Worm (Caenorhabditis elegans) whole organism, young adult: ENCODE data around the gene gid-8.

ENCODE experiments used
- B0019.2 ChIP-seq: fragments of 200-800 bp; sonication (Bioruptor generic); conservative IDR thresholded peaks from 2 replicates; pipeline ENCODE4 v1.3.6; 2022; ENCODE audit warnings: missing genetic modification reagents, missing genetic modification characterization, missing compliant biosample characterization
- B0336.3 ChIP-seq: fragments of 200-800 bp; sonication (Bioruptor generic); IDR thresholded peaks from 2 replicates; pipeline ENCODE4 v1.3.6; 2022; ENCODE audit warnings: missing genetic modification characterization, missing compliant biosample characterization
- D2030.7 ChIP-seq: fragments of 200-800 bp; sonication (Bioruptor generic); IDR thresholded peaks from 2 replicates; pipeline ENCODE4 v1.3.6; 2022; ENCODE audit warnings: missing genetic modification reagents, missing genetic modification characterization, missing compliant biosample characterization
- F33H1.4 ChIP-seq: fragments of 200-800 bp; sonication (Bioruptor generic); IDR thresholded peaks from 2 replicates; pipeline ENCODE4 v1.3.6; 2022; ENCODE audit warnings: missing genetic modification reagents, missing genetic modification characterization, missing compliant biosample characterization
- F57C9.4 ChIP-seq: sonication (generic microtip); optimal IDR thresholded peaks from 2 replicates; lab custom pipeline; 2017; ENCODE audit warnings: mild to moderate bottlenecking, missing genetic modification characterization, missing compliant biosample characterization
- K12H6.12 ChIP-seq: fragments of 200-800 bp; sonication (Bioruptor generic); optimal IDR thresholded peaks from 2 replicates; lab custom pipeline; 2018; ENCODE audit warnings: mild to moderate bottlenecking, missing genetic modification characterization, missing compliant biosample characterization
- T26A5.8 ChIP-seq: sonication (generic microtip); optimal IDR thresholded peaks from 2 replicates; lab custom pipeline; 2016; ENCODE audit warnings: missing genetic modification characterization, missing compliant biosample characterization
- Y53F4B.3 ChIP-seq: fragments of 200-800 bp; sonication (Bioruptor generic); IDR thresholded peaks from 2 replicates; pipeline ENCODE4 v1.3.6; 2022; ENCODE audit warnings: missing genetic modification reagents, missing genetic modification characterization, missing compliant biosample characterization
- Y53G8AR.9 ChIP-seq: fragments of 200-800 bp; sonication (Bioruptor generic); conservative IDR thresholded peaks from 2 replicates; pipeline ENCODE4 v1.3.6; 2022; ENCODE audit warnings: missing genetic modification reagents, missing genetic modification characterization, missing compliant biosample characterization
- Y56A3A.18 ChIP-seq: fragments of 200-800 bp; sonication (Bioruptor generic); IDR thresholded peaks from 2 replicates; pipeline ENCODE4 v1.3.6; 2022; ENCODE audit warnings: missing genetic modification reagents, missing genetic modification characterization, missing compliant biosample characterization
- athp-1 ChIP-seq: sonication (generic microtip); optimal IDR thresholded peaks from 2 replicates; lab custom pipeline; 2017; ENCODE audit warnings: mild to moderate bottlenecking, missing genetic modification characterization, missing compliant biosample characterization
- attf-3 ChIP-seq: fragments of 200-800 bp; sonication (Bioruptor generic); conservative IDR thresholded peaks from 2 replicates; pipeline ENCODE4 v1.3.6; 2022; ENCODE audit warnings: missing genetic modification reagents, missing genetic modification characterization, missing compliant biosample characterization
- bed-2 ChIP-seq: fragments of 200-800 bp; sonication (Bioruptor generic); IDR thresholded peaks from 2 replicates; pipeline ENCODE4 v1.3.6; 2022; ENCODE audit warnings: missing genetic modification reagents, missing genetic modification characterization, missing compliant biosample characterization
- ceh-27 ChIP-seq: fragments of 200-800 bp; sonication (Bioruptor generic); optimal IDR thresholded peaks from 2 replicates; lab custom pipeline; 2018; ENCODE audit warnings: mild to moderate bottlenecking, missing genetic modification characterization, moderate library complexity, missing compliant biosample characterization
- chd-7 ChIP-seq: sonication (generic microtip); optimal IDR thresholded peaks from 2 replicates; lab custom pipeline; 2016; ENCODE audit warnings: mild to moderate bottlenecking, missing genetic modification characterization, moderate library complexity, missing compliant biosample characterization
- dpl-1 ChIP-seq: fragments of 150-350 bp; optimal IDR thresholded peaks from 2 replicates; lab custom pipeline; 2014; ENCODE audit warnings: missing biosample characterization, missing genetic modification reagents, missing genetic modification characterization
- him-1 ChIP-seq: sonication (generic microtip); optimal IDR thresholded peaks from 2 replicates; lab custom pipeline; 2016; ENCODE audit warnings: missing genotype, missing genetic modification reagents, missing genetic modification characterization, missing compliant biosample characterization
- hlh-12 ChIP-seq: sonication (generic microtip); optimal IDR thresholded peaks from 2 replicates; lab custom pipeline; 2016; ENCODE audit warnings: missing genetic modification characterization, missing compliant biosample characterization
- hlh-26 ChIP-seq: fragments of 200-800 bp; sonication (Bioruptor generic); conservative IDR thresholded peaks from 2 replicates; pipeline ENCODE4 v1.3.6; 2022; ENCODE audit warnings: missing genetic modification reagents, missing genetic modification characterization, missing compliant biosample characterization
- lin-40 ChIP-seq: sonication (generic microtip); optimal IDR thresholded peaks from 2 replicates; lab custom pipeline; 2016; ENCODE audit warnings: missing genetic modification characterization, mild to moderate bottlenecking, missing compliant biosample characterization, missing genotype, missing genetic modification reagents
- lsl-1 ChIP-seq: fragments of 200-800 bp; sonication (Bioruptor generic); optimal IDR thresholded peaks from 2 replicates; lab custom pipeline; 2018; ENCODE audit warnings: mild to moderate bottlenecking, missing genetic modification characterization, moderate library complexity, missing compliant biosample characterization
- madf-6 ChIP-seq: fragments of 200-800 bp; sonication (Bioruptor generic); IDR thresholded peaks from 2 replicates; pipeline ENCODE4 v1.3.6; 2022; ENCODE audit warnings: missing genetic modification reagents, missing genetic modification characterization, missing compliant biosample characterization
- mcd-1 ChIP-seq: fragments of 200-800 bp; sonication (Bioruptor generic); IDR thresholded peaks from 2 replicates; pipeline ENCODE4 v1.3.6; 2022; ENCODE audit warnings: missing genetic modification reagents, missing genetic modification characterization, missing compliant biosample characterization
- mel-28 ChIP-seq: sonication (generic microtip); optimal IDR thresholded peaks from 2 replicates; lab custom pipeline; 2016; ENCODE audit warnings: borderline replicate concordance, mild to moderate bottlenecking, missing genetic modification characterization, missing compliant biosample characterization
- mes-4 ChIP-seq: sonication (generic microtip); optimal IDR thresholded peaks from 2 replicates; lab custom pipeline; 2016; ENCODE audit warnings: missing genotype, missing genetic modification characterization, missing compliant biosample characterization
- nfyb-1 ChIP-seq: fragments of 200-800 bp; sonication (Bioruptor generic); IDR thresholded peaks from 2 replicates; pipeline ENCODE4 v1.3.6; 2022; ENCODE audit warnings: missing genetic modification reagents, missing genetic modification characterization, missing compliant biosample characterization
- rcor-1 ChIP-seq: fragments of 200-800 bp; sonication (Bioruptor generic); IDR thresholded peaks from 2 replicates; pipeline ENCODE4 v1.3.6; 2022; ENCODE audit warnings: missing genetic modification reagents, missing genetic modification characterization, missing compliant biosample characterization
- rpc-1 ChIP-seq, 2 experiments: fragments of 150-350 bp in 1 of 2; sonication (generic microtip) in 1 of 2; optimal IDR thresholded peaks; 2 replicates each; lab custom pipeline; 2014 to 2018; ENCODE audit warnings: missing biosample characterization in 1 of 2, missing genetic modification characterization in 1 of 2, missing genetic modification reagents in 1 of 2, missing genotype in 1 of 2
- snpc-1.3 ChIP-seq: sonication (generic microtip); optimal IDR thresholded peaks from 2 replicates; lab custom pipeline; 2017; ENCODE audit warnings: missing genetic modification characterization, mild to moderate bottlenecking, missing compliant biosample characterization, antibody characterized with exemption, moderate library complexity, missing genotype, missing genetic modification reagents; ENCODE audit not compliant: insufficient read depth
- snpc-3.4 ChIP-seq: sonication (generic microtip); optimal IDR thresholded peaks from 2 replicates; lab custom pipeline; 2017; ENCODE audit warnings: missing genetic modification characterization, mild to moderate bottlenecking, missing compliant biosample characterization, antibody characterized with exemption, moderate library complexity, missing genotype, missing genetic modification reagents
- tbp1 ChIP-seq: fragments of 200-800 bp; sonication (Bioruptor generic); optimal IDR thresholded peaks from 2 replicates; lab custom pipeline; 2018; ENCODE audit warnings: mild to moderate bottlenecking, missing genetic modification characterization, missing compliant biosample characterization
- unc-62 ChIP-seq: fragments of 150-350 bp; optimal IDR thresholded peaks from 2 replicates; lab custom pipeline; 2014; ENCODE audit warnings: missing biosample characterization, missing genetic modification reagents, missing genetic modification characterization
- ztf-22 ChIP-seq: fragments of 200-800 bp; sonication (Bioruptor generic); optimal IDR thresholded peaks from 2 replicates; lab custom pipeline; 2018; ENCODE audit warnings: mild to moderate bottlenecking, missing genetic modification characterization, moderate library complexity, missing compliant biosample characterization
- ztf-25 ChIP-seq: fragments of 200-800 bp; sonication (Bioruptor generic); IDR thresholded peaks from 2 replicates; pipeline ENCODE4 v1.3.6; 2022; ENCODE audit warnings: missing genetic modification reagents, missing genetic modification characterization, missing compliant biosample characterization
- ztf-26 ChIP-seq: sonication (generic microtip); optimal IDR thresholded peaks from 2 replicates; lab custom pipeline; 2017; ENCODE audit warnings: missing genetic modification characterization, missing compliant biosample characterization
- ztf-6 ChIP-seq: fragments of 200-800 bp; sonication (Bioruptor generic); IDR thresholded peaks from 2 replicates; pipeline ENCODE4 v1.3.6; 2022; ENCODE audit warnings: missing genetic modification reagents, missing genetic modification characterization, missing compliant biosample characterization

gid-8 gene

DNA sequence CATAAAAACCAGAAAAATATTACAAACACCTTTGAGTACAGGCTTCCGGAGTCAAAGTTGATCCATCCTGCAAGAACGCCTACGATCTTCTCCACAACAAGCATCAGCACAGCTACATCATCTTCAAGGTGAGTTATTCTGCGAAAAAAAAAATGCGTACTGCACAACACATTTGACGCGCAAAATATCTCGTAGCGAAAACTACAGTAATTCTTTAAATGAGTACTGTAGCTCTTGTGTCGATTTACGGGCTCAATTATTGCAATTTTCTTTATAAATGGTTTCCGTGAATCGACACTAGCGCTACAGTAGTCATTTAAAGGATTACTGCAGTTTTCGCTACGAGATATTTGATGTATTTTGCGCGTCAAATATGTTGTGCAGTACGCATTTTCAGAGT, 9.3 kb downstream of the gid-8 start (continued):
- TF ChIP-seq madf-6 (GFP tag; lab: Robert Waterston, UW) (peak; percentile 26), chd-7 (tag; lab: Kevin White, UChicago) (no peak), mel-28 (tag; lab: Kevin White, UChicago) (no peak), nfyb-1 (GFP tag; lab: Robert Waterston, UW) (no peak), ztf-6 (GFP tag; lab: Robert Waterston, UW) (no peak), F33H1.4 (GFP tag; lab: Robert Waterston, UW) (peak; percentile 60), Y53F4B.3 (GFP tag; lab: Robert Waterston, UW) (no peak), snpc-3.4 (tag; lab: Kevin White, UChicago) (no peak), lsl-1 (peak; percentile 77), snpc-1.3 (tag; lab: Kevin White, UChicago) (no peak), unc-62 (GFP tag; lab: Kevin White, UChicago) (no peak), dpl-1 (GFP tag; lab: Kevin White, UChicago) (no peak), attf-3 (GFP tag; lab: Robert Waterston, UW) (no peak), lin-40 (tag; lab: Kevin White, UChicago) (no peak), athp-1 (tag; lab: Kevin White, UChicago) (no peak), mcd-1 (0 out of 2 replicates have a peak, but pooled peaks have one; percentile 3), hlh-12 (tag; lab: Kevin White, UChicago) (no peak), tbp1 (GFP tag; lab: Kevin White, UChicago) (no peak), bed-2 (GFP tag; lab: Robert Waterston, UW) (no peak), mes-4 (no peak), D2030.7 (no peak), T26A5.8 (tag; lab: Kevin White, UChicago) (no peak), F57C9.4 (tag; lab: Kevin White, UChicago) (no peak), rcor-1 (GFP tag; lab: Robert Waterston, UW) (0 out of 2 replicates have a peak, but pooled peaks have one; percentile 5), Y56A3A.18 (GFP tag; lab: Robert Waterston, UW) (no peak), him-1 (tag; lab: Kevin White, UChicago) (peak; percentile 1), ceh-27 (GFP tag; lab: Kevin White, UChicago) (no peak), ztf-25 (GFP tag; lab: Robert Waterston, UW) (no peak)
- TF ChIP-seq, all 124 proteins: peak for 8

ce11 chrV:1480841-1481240, 13.3 kb downstream of the gid-8 start:
- TF ChIP-seq ztf-22 (GFP tag; lab: Kevin White, UChicago), result no peak
- TF ChIP-seq K12H6.12 (tag; lab: Kevin White, UChicago), result peak; percentile 37
- no peak for TF ChIP-seq rpc-1 (optimal IDR thresholded peaks at IDR 0.05; lab: Kevin White, UChicago)
- TF ChIP-seq rpc-1 (tag; optimal IDR thresholded peaks at IDR 0.05; lab: Kevin White, UChicago), result no peak
- TF ChIP-seq, all 124 proteins: peak for 1

ce11 chrV:1481742-1482141, 14.2 kb downstream of the gid-8 start, which contains the start of gene C38C3.4:
C38C3.4 (plus strand) TSS chrV:1482042.
- TF ChIP-seq rpc-1 (optimal IDR thresholded peaks at IDR 0.05; lab: Kevin White, UChicago) (no peak), rpc-1 (tag; optimal IDR thresholded peaks at IDR 0.05; lab: Kevin White, UChicago) (no peak)

DNA sequence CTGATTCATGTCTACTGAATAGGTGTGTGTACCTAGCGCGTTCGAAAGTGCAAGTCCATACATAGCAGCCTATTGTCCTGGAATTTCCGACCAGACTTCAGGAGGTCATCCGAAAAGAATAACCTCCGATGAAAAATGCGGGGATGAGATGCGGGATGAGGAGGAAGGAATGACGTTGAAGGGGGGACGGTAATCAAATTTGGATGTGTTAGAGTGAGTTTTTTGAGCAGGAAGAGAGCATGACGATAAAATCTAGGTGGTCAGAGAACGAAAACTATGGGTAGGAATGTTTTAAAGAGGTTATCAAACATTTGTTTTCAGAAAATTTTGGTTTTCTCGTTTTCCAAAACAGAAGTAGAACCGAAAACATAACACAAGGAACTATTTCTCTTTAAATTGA, 18.5 kb downstream of the gid-8 start:
- no peak for TF ChIP-seq ztf-25 (GFP tag; lab: Robert Waterston, UW)
- TF ChIP-seq ztf-6 (GFP tag; lab: Robert Waterston, UW), result no peak
- TF ChIP-seq Y53G8AR.9 (GFP tag; lab: Robert Waterston, UW), result no peak
- no peak for TF ChIP-seq B0336.3 (GFP tag; lab: Robert Waterston, UW)
- TF ChIP-seq ztf-26 (tag; lab: Kevin White, UChicago), result no peak
- no peak for TF ChIP-seq hlh-26 (GFP tag; lab: Robert Waterston, UW)
- TF ChIP-seq B0019.2 (GFP tag; lab: Robert Waterston, UW), result no peak
- no peak for TF ChIP-seq athp-1 (tag; lab: Kevin White, UChicago)
